Fruit fly (Drosophila melanogaster): ENCODE measurements around the gene CG15892.

Gene CG15892

DNA sequence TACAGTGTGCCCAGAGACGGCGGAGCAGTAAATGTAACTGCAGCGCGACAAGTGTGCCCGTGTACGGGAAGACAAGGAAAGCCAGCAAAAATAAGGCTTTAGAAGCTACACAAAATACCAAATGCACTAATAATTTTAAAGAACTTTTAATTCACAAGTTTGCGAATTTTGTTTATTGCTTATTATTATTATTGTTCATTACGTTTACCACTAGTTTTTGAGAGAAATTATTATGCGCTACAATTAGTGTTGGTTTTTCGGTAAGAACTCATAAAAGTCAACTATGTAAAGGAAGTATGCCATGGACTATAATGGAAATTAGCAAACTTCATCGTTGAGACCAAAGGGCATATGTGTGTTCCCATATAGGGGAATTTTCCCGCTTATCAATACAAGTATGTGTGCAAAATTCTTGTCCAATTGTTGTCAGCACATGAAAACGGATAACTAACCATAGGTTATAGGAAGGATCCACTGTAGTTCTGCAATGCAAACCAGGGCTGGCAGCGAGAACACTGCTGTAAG is 26.9 kb downstream of the CG15892 start, which contains the start of gene schlank (continued):
- TF ChIP-seq Opbp (GFP tag; IDR thresholded peaks at IDR 0.05; ENCODE audit: partially characterized antibody) (0 out of 3 replicates have a peak, but pooled peaks have one; percentile 6), B-H2 (GFP tag; optimal IDR thresholded peaks at IDR 0.05) (no peak), HLH4C (GFP tag; IDR thresholded peaks at IDR 0.05; ENCODE audit: partially characterized antibody) (no peak), ab (GFP tag; optimal IDR thresholded peaks at IDR 0.05) (no peak), pfk (GFP tag; optimal IDR thresholded peaks at IDR 0.05) (no peak), CG3847 (GFP tag; IDR thresholded peaks at IDR 0.05) (peak; percentile 25; the same call in 1 of the 2 replicates), CG7963 (GFP tag; IDR thresholded peaks at IDR 0.05; ENCODE audit: partially characterized antibody) (no peak), nmo (GFP tag; optimal IDR thresholded peaks at IDR 0.05) (peak; percentile 45), CG10979 (tag; optimal IDR thresholded peaks at IDR 0.05) (peak; percentile 26), ara (GFP tag; IDR thresholded peaks at IDR 0.05) (no peak), unc-4 (GFP tag; IDR thresholded peaks at IDR 0.05; ENCODE audit: partially characterized antibody) (no peak), CG12104 (GFP tag; optimal IDR thresholded peaks at IDR 0.05) (peak; percentile 27), CG7357 (GFP tag; IDR thresholded peaks at IDR 0.05) (peak; percentile 62; the same call in 2 of the 3 replicates), CHES-1-like (GFP tag; optimal IDR thresholded peaks at IDR 0.05) (peak; percentile 9), croc (GFP tag; conservative IDR thresholded peaks at IDR 0.05) (peak; percentile 28; the same call in 1 of the 3 replicates), cato (GFP tag; optimal IDR thresholded peaks at IDR 0.05; ENCODE audit: borderline replicate concordance) (no peak), ems (GFP tag; optimal IDR thresholded peaks at IDR 0.05) (peak; percentile 28), CG16815 (GFP tag; optimal IDR thresholded peaks at IDR 0.05) (peak; percentile 33), Hmr (GFP tag; optimal IDR thresholded peaks at IDR 0.05) (no peak), peb (GFP tag; IDR thresholded peaks at IDR 0.05) (0 out of 2 replicates have a peak, but pooled peaks have one; percentile 29), CG17568 (GFP tag; optimal IDR thresholded peaks at IDR 0.05) (no peak), CG12155 (GFP tag; optimal IDR thresholded peaks at IDR 0.05) (peak; percentile 27), CG17912 (GFP tag; optimal IDR thresholded peaks at IDR 0.05) (no peak), fd96Cb (tag; optimal IDR thresholded peaks at IDR 0.05) (peak; percentile 45), fu2 (GFP tag; optimal IDR thresholded peaks at IDR 0.05) (peak; percentile 59), CG14050 (GFP tag; IDR thresholded peaks at IDR 0.05) (peak; percentile 32; the same call in 1 of the 3 replicates), CoRest (tag; optimal IDR thresholded peaks at IDR 0.05) (peak; percentile 68), CTCF (GFP tag; optimal IDR thresholded peaks at IDR 0.05) (no peak), kni (GFP tag; optimal IDR thresholded peaks at IDR 0.05) (no peak), Ssrp (tag; optimal IDR thresholded peaks at IDR 0.05) (peak; percentile 40), klu (GFP tag; IDR thresholded peaks at IDR 0.05) (peak; percentile 22; the same call in 1 of the 2 replicates), Dip2 (GFP tag; IDR thresholded peaks at IDR 0.05) (no peak), Fer3 (tag; optimal IDR thresholded peaks at IDR 0.05) (peak; percentile 52), CG11696 (GFP tag; IDR thresholded peaks at IDR 0.05) (no peak), CG12391 (tag; optimal IDR thresholded peaks at IDR 0.05) (peak; percentile 52), btn (GFP tag; optimal IDR thresholded peaks at IDR 0.05) (no peak), CG13296 (GFP tag; optimal IDR thresholded peaks at IDR 0.05) (peak; percentile 31), dpn (GFP tag; optimal IDR thresholded peaks at IDR 0.05) (peak; percentile 56 to 57), ac (GFP tag; optimal IDR thresholded peaks at IDR 0.05) (no peak), Ptx1 (GFP tag; IDR thresholded peaks at IDR 0.05) (peak; percentile 77), D (optimal IDR thresholded peaks at IDR 0.05) (no peak), D (GFP tag; optimal IDR thresholded peaks at IDR 0.05) (no peak), Dbx (GFP tag; IDR thresholded peaks at IDR 0.05) (0 out of 3 replicates have a peak, but pooled peaks have one; percentile 36), CG11695 (GFP tag; IDR thresholded peaks at IDR 0.05) (peak; percentile 51; the same call in 1 of the 3 replicates), ind (GFP tag; optimal IDR thresholded peaks at IDR 0.05) (peak; percentile 73), CG4730 (GFP tag; IDR thresholded peaks at IDR 0.05) (no peak), CG7745 (tag; optimal IDR thresholded peaks at IDR 0.05) (no peak), ttk (GFP tag; IDR thresholded peaks at IDR 0.05) (peak; percentile 26; the same call in 1 of the 2 replicates), luna (GFP tag; optimal IDR thresholded peaks at IDR 0.05) (no peak), CG3065 (GFP tag; optimal IDR thresholded peaks at IDR 0.05) (no peak), sd (tag; optimal IDR thresholded peaks at IDR 0.05) (peak; percentile 59)
